Worm (Caenorhabditis elegans) whole organism, L4 larva: ENCODE results near the gene K09H11.4.

Experiments used
- duxl-1 ChIP-seq: sonication (generic microtip); optimal IDR thresholded peaks from 2 replicates; lab custom pipeline; 2016; ENCODE audit warnings: mild to moderate bottlenecking, missing genetic modification characterization, moderate library complexity, missing compliant biosample characterization; ENCODE audit not compliant: poor library complexity
- lin-38 ChIP-seq: fragments of 200-800 bp; sonication (Bioruptor generic); IDR thresholded peaks from 2 replicates; pipeline ENCODE4 v1.3.6; 2022; ENCODE audit warnings: missing genetic modification reagents, missing genetic modification characterization, missing compliant biosample characterization
- nhr-25 ChIP-seq: sonication (generic microtip); optimal IDR thresholded peaks from 2 replicates; lab custom pipeline; 2017; ENCODE audit warnings: missing genetic modification characterization, mild to moderate bottlenecking, missing compliant biosample characterization, antibody characterized with exemption, moderate library complexity, borderline replicate concordance; ENCODE audit not compliant: insufficient read depth
- nhr-6 ChIP-seq: fragments of 150-350 bp; optimal IDR thresholded peaks from 2 replicates; lab custom pipeline; 2014; ENCODE audit warnings: missing biosample characterization, missing genetic modification characterization
- nhr-77 ChIP-seq: fragments of 150-350 bp; optimal IDR thresholded peaks from 2 replicates; lab custom pipeline; 2014; ENCODE audit warnings: missing biosample characterization, missing genetic modification characterization
- unc-62 ChIP-seq, 3 experiments: fragments of 150-350 bp in 1 of 3; sonication (generic microtip); optimal IDR thresholded peaks in 2 of 3; peaks in 1 of 3; 1 replicate in 1 of 3; 2 replicates in 2 of 3; lab custom pipeline; 2014 to 2017; ENCODE audit warnings: missing biosample characterization in 3 of 3, missing genetic modification characterization in 3 of 3, missing genetic modification reagents in 3 of 3, missing genotype in 1 of 3
- zag-1 ChIP-seq: fragments of 150-350 bp; optimal IDR thresholded peaks from 2 replicates; lab custom pipeline; 2014; ENCODE audit warnings: missing biosample characterization, missing genetic modification characterization
- zip-11 ChIP-seq: fragments of 200-800 bp; sonication (Bioruptor generic); IDR thresholded peaks from 2 replicates; pipeline ENCODE4 v1.3.6; 2022; ENCODE audit warnings: missing genetic modification characterization, missing compliant biosample characterization
- ztf-11 ChIP-seq: fragments of 150-350 bp; optimal IDR thresholded peaks from 2 replicates; lab custom pipeline; 2014; ENCODE audit warnings: missing biosample characterization, missing genetic modification characterization
- ztf-7 ChIP-seq: fragments of 150-350 bp; optimal IDR thresholded peaks from 2 replicates; lab custom pipeline; 2014; ENCODE audit warnings: missing biosample characterization, missing genetic modification characterization

DNA sequence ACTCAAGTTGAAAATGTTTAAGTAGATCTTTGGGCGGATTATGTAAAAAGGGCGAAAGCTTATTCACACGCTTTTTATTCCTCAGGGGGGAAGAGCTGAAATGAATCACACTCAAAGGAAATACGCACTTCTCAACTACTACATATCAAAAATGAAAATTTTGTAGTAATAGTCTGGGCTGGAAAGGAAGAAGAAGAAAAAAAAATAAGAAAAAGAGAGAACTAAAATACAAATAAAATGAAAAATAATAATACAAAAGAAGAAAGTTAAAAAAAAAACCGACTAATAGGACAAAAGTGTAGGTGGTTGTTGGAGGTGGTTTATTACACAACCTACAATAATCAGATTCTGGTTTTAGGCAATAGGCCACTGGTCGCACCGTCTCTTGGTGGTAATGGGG is 9.7 kb upstream of the K09H11.4 start, which contains the start of gene K09H11.6:
- TF ChIP-seq duxl-1 (tag; lab: Kevin White, UChicago) (no peak), zip-11 (GFP tag; lab: Robert Waterston, UW) (no peak), unc-62 (GFP tag; optimal IDR thresholded peaks at IDR 0.05 in 1 of 2; lab: Kevin White, UChicago) (no peak), unc-62 (tag; optimal IDR thresholded peaks at IDR 0.05; lab: Kevin White, UChicago) (no peak), nhr-6 (tag; lab: Kevin White, UChicago) (no peak), ztf-7 (no peak), nhr-77 (tag; lab: Kevin White, UChicago) (no peak), ztf-11 (tag; lab: Kevin White, UChicago) (no peak), zag-1 (no peak), lin-38 (GFP tag; lab: Robert Waterston, UW) (no peak), nhr-25 (tag; lab: Kevin White, UChicago) (no peak)
